Worm (Caenorhabditis elegans): ENCODE data around the gene cul-6.

- TF ChIP-seq Y105C5A.15 (GFP tag; IDR thresholded peaks at IDR 0.05) (no peak), fos-1 (tag; optimal IDR thresholded peaks at IDR 0.05) (no peak), lin-39 (tag; optimal IDR thresholded peaks at IDR 0.05) (no peak), spr-3 (GFP tag; optimal IDR thresholded peaks at IDR 0.05) (no peak), F49E8.2 (tag; optimal IDR thresholded peaks at IDR 0.05; ENCODE audit: borderline replicate concordance) (no peak), dmd-8 (GFP tag; IDR thresholded peaks at IDR 0.05) (no peak), ztf-7 (tag; optimal IDR thresholded peaks at IDR 0.05) (no peak), spr-1 (tag; optimal IDR thresholded peaks at IDR 0.05) (no peak), nhr-76 (tag; optimal IDR thresholded peaks at IDR 0.05) (no peak), rbr-2 (tag; optimal IDR thresholded peaks at IDR 0.05) (no peak), nhr-11 (tag; optimal IDR thresholded peaks at IDR 0.05) (no peak), unc-62 (GFP tag; optimal IDR thresholded peaks at IDR 0.05 in 1 of 2) (no peak), unc-62 (tag; optimal IDR thresholded peaks at IDR 0.05) (no peak), madf-5 (GFP tag; IDR thresholded peaks at IDR 0.05) (no peak)
These were observed 41.2 kb downstream of the cul-6 start for ce11 chrIV:12549014-12549413.

Measured in whole organism, L4 larva.